Worm (Caenorhabditis elegans) whole organism, early embryonic: ENCODE results near the gene B0034.1.
A peak's percentile ranks its signal among the peaks of the same experiment; 100 is the strongest.

Experiments used
- B0310.2 ChIP-seq: sonication (generic microtip); optimal IDR thresholded peaks from 2 replicates; lab custom pipeline; 2016; ENCODE audit warnings: mild to moderate bottlenecking, missing genetic modification characterization, missing compliant biosample characterization
- F13C5.2 ChIP-seq: sonication (generic microtip); optimal IDR thresholded peaks from 2 replicates; lab custom pipeline; 2017; ENCODE audit warnings: mild to moderate bottlenecking, missing genetic modification characterization, inconsistent platforms, missing compliant biosample characterization
- aly-1 ChIP-seq: sonication (generic microtip); optimal IDR thresholded peaks from 2 replicates; lab custom pipeline; 2016; ENCODE audit warnings: missing genetic modification characterization, missing compliant biosample characterization
- ama-1 ChIP-seq: fragments of 150-350 bp; optimal IDR thresholded peaks from 2 replicates; lab custom pipeline; 2014
- ceh-13 ChIP-seq: fragments of 200-800 bp; sonication (Bioruptor generic); optimal IDR thresholded peaks from 2 replicates; lab custom pipeline; 2018; ENCODE audit warnings: mild to moderate bottlenecking, missing genetic modification characterization, missing compliant biosample characterization
- ceh-36 ChIP-seq: sonication (generic microtip); optimal IDR thresholded peaks from 2 replicates; lab custom pipeline; 2016; ENCODE audit warnings: missing genetic modification characterization, inconsistent platforms, missing compliant biosample characterization
- ets-7 ChIP-seq: sonication (generic microtip); optimal IDR thresholded peaks from 2 replicates; lab custom pipeline; 2016; ENCODE audit warnings: missing genotype, missing genetic modification characterization, missing compliant biosample characterization
- flt-1 ChIP-seq: fragments of 200-800 bp; sonication (Bioruptor generic); IDR thresholded peaks from 2 replicates; pipeline ENCODE4 v1.3.6; 2022; ENCODE audit warnings: missing genetic modification characterization, missing compliant biosample characterization
- hmbx-1 ChIP-seq: sonication (generic microtip); optimal IDR thresholded peaks from 2 replicates; lab custom pipeline; 2016; ENCODE audit warnings: mild to moderate bottlenecking, missing genetic modification characterization, missing compliant biosample characterization
- hmg-4 ChIP-seq: fragments of 200-800 bp; sonication (Bioruptor generic); optimal IDR thresholded peaks from 2 replicates; lab custom pipeline; 2018; ENCODE audit warnings: mild to moderate bottlenecking, missing genetic modification characterization, missing compliant biosample characterization
- hnd-1 ChIP-seq: sonication (generic microtip); optimal IDR thresholded peaks from 2 replicates; lab custom pipeline; 2016; ENCODE audit warnings: missing genetic modification characterization, missing compliant biosample characterization
- pes-1 ChIP-seq: fragments of 200-800 bp; sonication (Bioruptor generic); IDR thresholded peaks from 2 replicates; pipeline ENCODE4 v1.3.6; 2022; ENCODE audit warnings: missing genetic modification reagents, missing genetic modification characterization, missing compliant biosample characterization
- scrt-1 ChIP-seq: fragments of 200-800 bp; sonication (Bioruptor generic); IDR thresholded peaks from 2 replicates; pipeline ENCODE4 v1.3.6; 2022; ENCODE audit warnings: missing genetic modification characterization, missing compliant biosample characterization
- sea-1 ChIP-seq: fragments of 200-800 bp; sonication (Bioruptor generic); conservative IDR thresholded peaks from 2 replicates; pipeline ENCODE4 v1.3.6; 2022; ENCODE audit warnings: missing genetic modification characterization, missing compliant biosample characterization
- tbx-11 ChIP-seq: fragments of 200-800 bp; sonication (Bioruptor generic); IDR thresholded peaks from 2 replicates; pipeline ENCODE4 v1.3.6; 2022; ENCODE audit warnings: missing genetic modification characterization, missing compliant biosample characterization
- tbx-37 ChIP-seq: fragments of 200-800 bp; sonication (Bioruptor generic); conservative IDR thresholded peaks from 2 replicates; pipeline ENCODE4 v1.3.6; 2022; ENCODE audit warnings: missing genetic modification reagents, missing genetic modification characterization, missing compliant biosample characterization
- tra-4 ChIP-seq: sonication (generic microtip); optimal IDR thresholded peaks from 2 replicates; lab custom pipeline; 2017; ENCODE audit warnings: missing genetic modification characterization, missing compliant biosample characterization

Gene B0034.1

ce11 chrII:5968037-5968436 lies at the start of gene B0034.1:
Gene B0034.1, plus strand, starts transcription at chrII:5968337.
- TF ChIP-seq hnd-1 (tag; lab: Kevin White, UChicago) (no peak), tbx-37 (no peak), ama-1 (lab: Kevin White, UChicago) (no peak), scrt-1 (no peak), hmg-4 (no peak), F13C5.2 (no peak), tbx-11 (GFP tag; lab: Robert Waterston, UW) (no peak), ets-7 (no peak), hmbx-1 (tag; lab: Kevin White, UChicago) (no peak), sea-1 (GFP tag; lab: Robert Waterston, UW) (no peak), flt-1 (GFP tag; lab: Robert Waterston, UW) (no peak), B0310.2 (tag; lab: Kevin White, UChicago) (no peak), ceh-13 (GFP tag; lab: Kevin White, UChicago) (no peak), aly-1 (tag; lab: Kevin White, UChicago) (no peak)

ce11 chrII:5921620-5922019 lies 46.5 kb upstream of the B0034.1 start, which contains the start of gene vrk-1:
Gene vrk-1, plus strand, starts transcription at chrII:5921967.
- TF ChIP-seq tra-4 (tag; lab: Kevin White, UChicago): no peak
- TF ChIP-seq ceh-36 (tag; lab: Kevin White, UChicago): no peak
- no peak for TF ChIP-seq scrt-1
- TF ChIP-seq aly-1 (tag; lab: Kevin White, UChicago): no peak
- no peak for TF ChIP-seq tbx-11 (GFP tag; lab: Robert Waterston, UW)
- TF ChIP-seq B0310.2 (tag; lab: Kevin White, UChicago): no peak
- TF ChIP-seq ama-1 (lab: Kevin White, UChicago): no peak

ce11 chrII:5928502-5928901 lies 39.6 kb upstream of the B0034.1 start, which contains the start of gene egl-44:
Gene egl-44, plus strand, starts transcription at chrII:5928802.
- TF ChIP-seq tbx-37 (no peak), tbx-11 (GFP tag; lab: Robert Waterston, UW) (no peak), F13C5.2 (no peak), B0310.2 (tag; lab: Kevin White, UChicago) (no peak), hmbx-1 (tag; lab: Kevin White, UChicago) (no peak), hmg-4 (no peak)

- TF ChIP-seq ceh-36 (tag; lab: Kevin White, UChicago) (no peak), ets-7 (no peak), tra-4 (tag; lab: Kevin White, UChicago) (no peak), hmbx-1 (tag; lab: Kevin White, UChicago) (no peak), sea-1 (GFP tag; lab: Robert Waterston, UW) (no peak), ceh-13 (GFP tag; lab: Kevin White, UChicago) (no peak), F13C5.2 (no peak), tbx-11 (GFP tag; lab: Robert Waterston, UW) (no peak), flt-1 (GFP tag; lab: Robert Waterston, UW) (no peak)
Observed at ce11 chrII:5930095-5930653, 38.0 kb upstream of the B0034.1 start.

ce11 chrII:5931109-5931508 lies 37.0 kb upstream of the B0034.1 start:
- TF ChIP-seq ceh-13 (GFP tag; lab: Kevin White, UChicago) (no peak), ama-1 (lab: Kevin White, UChicago) (no peak), flt-1 (GFP tag; lab: Robert Waterston, UW) (no peak), sea-1 (GFP tag; lab: Robert Waterston, UW) (no peak), tra-4 (tag; lab: Kevin White, UChicago) (no peak), hnd-1 (tag; lab: Kevin White, UChicago) (no peak)

ce11 chrII:5931904-5932764 lies 36.0 kb upstream of the B0034.1 start:
- no peak for TF ChIP-seq sea-1 (GFP tag; lab: Robert Waterston, UW)
- TF ChIP-seq B0310.2 (tag; lab: Kevin White, UChicago): no peak
- no peak for TF ChIP-seq aly-1 (tag; lab: Kevin White, UChicago)
- no peak for TF ChIP-seq ets-7
- no peak for TF ChIP-seq hnd-1 (tag; lab: Kevin White, UChicago)
- TF ChIP-seq hmg-4: no peak
- TF ChIP-seq F13C5.2: no peak
- TF ChIP-seq ama-1 (lab: Kevin White, UChicago): no peak
- no peak for TF ChIP-seq tra-4 (tag; lab: Kevin White, UChicago)
- TF ChIP-seq hmbx-1 (tag; lab: Kevin White, UChicago): no peak
- TF ChIP-seq pes-1 (GFP tag; lab: Robert Waterston, UW): no peak
- no peak for TF ChIP-seq flt-1 (GFP tag; lab: Robert Waterston, UW)
- no peak for TF ChIP-seq scrt-1
- TF ChIP-seq tbx-37: no peak
- TF ChIP-seq ceh-36 (tag; lab: Kevin White, UChicago): no peak

- TF ChIP-seq flt-1 (GFP tag; lab: Robert Waterston, UW) (no peak), hmg-4 (peak; percentile 50), ceh-36 (tag; lab: Kevin White, UChicago) (peak; percentile 24), sea-1 (GFP tag; lab: Robert Waterston, UW) (no peak), ceh-13 (GFP tag; lab: Kevin White, UChicago) (no peak), hmbx-1 (tag; lab: Kevin White, UChicago) (no peak), ets-7 (no peak)
Observed at ce11 chrII:5933133-5933532, 35.0 kb upstream of the B0034.1 start.
